ENCODE assay signal across 5 fruit fly cellular contexts in genomic region chrX:12699095-12699750, dm6.
A peak's percentile ranks its signal among the peaks of the same experiment; 100 is the strongest.
TF ChIP-seq lines count a peak whose summit lies in the region.

No protein-coding gene starts in this region.

- no peak for TF ChIP-seq CTCF in whole organism, embryonic (GFP tag; optimal IDR thresholded peaks at IDR 0.05; lab: Kevin White, UChicago)

TF ChIP-seq in whole organism, adult, 20 proteins besides CTCF, POLR2A, EP300 and RAD21:
- peak; percentile 4 for TF ChIP-seq CG14711 (tag; optimal IDR thresholded peaks at IDR 0.05; lab: Kevin White, UChicago)
- TF ChIP-seq Crg-1 (GFP tag; optimal IDR thresholded peaks at IDR 0.05; lab: Kevin White, UChicago): no peak
- TF ChIP-seq CG7045 (GFP tag; optimal IDR thresholded peaks at IDR 0.05; lab: Kevin White, UChicago): no peak
- TF ChIP-seq Clk (GFP tag; optimal IDR thresholded peaks at IDR 0.05; lab: Kevin White, UChicago): no peak
- no peak for TF ChIP-seq pad (GFP tag; optimal IDR thresholded peaks at IDR 0.05; lab: Kevin White, UChicago)
- no peak for TF ChIP-seq ovo (GFP tag; optimal IDR thresholded peaks at IDR 0.05; lab: Kevin White, UChicago)

TF ChIP-seq in whole organism, embryonic, 481 proteins besides CTCF, POLR2A, EP300 and RAD21 (continues in another document):
- TF ChIP-seq zen (tag; optimal IDR thresholded peaks at IDR 0.05; lab: Kevin White, UChicago) (peak; percentile 27), ci (GFP tag; IDR thresholded peaks at IDR 0.05; lab: Robert Waterston, UW) (peak; percentile 79; the same call in 2 of the 3 replicates), caup (GFP tag; optimal IDR thresholded peaks at IDR 0.05; lab: Kevin White, UChicago; ENCODE audit: severe bottlenecking) (peak; percentile 5), dm (GFP tag; optimal IDR thresholded peaks at IDR 0.05; lab: Kevin White, UChicago) (no peak), CG5953 (GFP tag; IDR thresholded peaks at IDR 0.05; lab: Robert Waterston, UW) (no peak), Doc3 (GFP tag; IDR thresholded peaks at IDR 0.05; lab: Robert Waterston, UW; ENCODE audit: partially characterized antibody) (no peak), HmgZ (tag; optimal IDR thresholded peaks at IDR 0.05; lab: Kevin White, UChicago) (peak; percentile 7), CG31224 (GFP tag; IDR thresholded peaks at IDR 0.05; lab: Robert Waterston, UW) (no peak), CG11085 (GFP tag; IDR thresholded peaks at IDR 0.05; lab: Robert Waterston, UW) (no peak), klu (GFP tag; IDR thresholded peaks at IDR 0.05; lab: Robert Waterston, UW) (no peak), Ssrp (tag; optimal IDR thresholded peaks at IDR 0.05; lab: Kevin White, UChicago) (no peak), CG12155 (GFP tag; optimal IDR thresholded peaks at IDR 0.05; lab: Kevin White, UChicago) (no peak), CG7556 (GFP tag; optimal IDR thresholded peaks at IDR 0.05; lab: Kevin White, UChicago) (peak; percentile 38), CG8478 (optimal IDR thresholded peaks at IDR 0.05; lab: Kevin White, UChicago) (no peak), CG4730 (GFP tag; IDR thresholded peaks at IDR 0.05; lab: Robert Waterston, UW) (no peak), Rx (GFP tag; IDR thresholded peaks at IDR 0.05; lab: Robert Waterston, UW) (0 out of 2 replicates have a peak, but pooled peaks have one; percentile 18), trem (tag; optimal IDR thresholded peaks at IDR 0.05; lab: Kevin White, UChicago) (peak; percentile 2), lola (GFP tag; optimal IDR thresholded peaks at IDR 0.05; lab: Kevin White, UChicago) (peak in 1 of 3 experiments; percentile 29), onecut (GFP tag; IDR thresholded peaks at IDR 0.05; lab: Robert Waterston, UW) (peak; percentile 30; the same call in 1 of the 2 replicates), fd64A (GFP tag; optimal IDR thresholded peaks at IDR 0.05; lab: Kevin White, UChicago) (no peak), crol (GFP tag; IDR thresholded peaks at IDR 0.05; lab: Robert Waterston, UW) (no peak)

TF ChIP-seq in whole organism, prepupa, 60 proteins besides CTCF, POLR2A, EP300 and RAD21 (continues in another document):
- TF ChIP-seq Smox (GFP tag; optimal IDR thresholded peaks at IDR 0.05; lab: Kevin White, UChicago) (peak; percentile 54), Sox102F (GFP tag; optimal IDR thresholded peaks at IDR 0.05; lab: Kevin White, UChicago) (peak; percentile 70), CG11294 (GFP tag; IDR thresholded peaks at IDR 0.05; lab: Robert Waterston, UW) (no peak), svp (GFP tag; lab: Kevin White, UChicago) (peak; percentile 83), CG6792 (GFP tag; optimal IDR thresholded peaks at IDR 0.05; lab: Kevin White, UChicago) (peak; percentile 69), CG3919 (GFP tag; optimal IDR thresholded peaks at IDR 0.05; lab: Kevin White, UChicago) (peak; percentile 62), Sox14 (GFP tag; optimal IDR thresholded peaks at IDR 0.05; lab: Kevin White, UChicago) (peak; percentile 26), CG11762 (GFP tag; optimal IDR thresholded peaks at IDR 0.05; lab: Kevin White, UChicago; ENCODE audit: insufficient read depth) (peak; percentile 17), Lpt (GFP tag; optimal IDR thresholded peaks at IDR 0.05; lab: Kevin White, UChicago) (no peak), cyc (GFP tag; optimal IDR thresholded peaks at IDR 0.05; lab: Kevin White, UChicago) (peak; percentile 55), Gug (GFP tag; IDR thresholded peaks at IDR 0.05; lab: Robert Waterston, UW) (0 out of 2 replicates have a peak, but pooled peaks have one; percentile 34), CG6276 (GFP tag; optimal IDR thresholded peaks at IDR 0.05; lab: Kevin White, UChicago) (no peak), CG8319 (GFP tag; optimal IDR thresholded peaks at IDR 0.05; lab: Kevin White, UChicago) (peak; percentile 35), fkh (GFP tag; optimal IDR thresholded peaks at IDR 0.05; lab: Kevin White, UChicago) (no peak), CG4318 (GFP tag; optimal IDR thresholded peaks at IDR 0.05; lab: Kevin White, UChicago) (no peak), Eip78C (GFP tag; lab: Kevin White, UChicago) (peak; percentile 94), CG8119 (GFP tag; IDR thresholded peaks at IDR 0.05; lab: Robert Waterston, UW) (peak; percentile 40; the same call in 2 of the 3 replicates), CG6854 (GFP tag; optimal IDR thresholded peaks at IDR 0.05; lab: Kevin White, UChicago) (peak; percentile 1), lz (GFP tag; optimal IDR thresholded peaks at IDR 0.05; lab: Kevin White, UChicago) (peak; percentile 57), topi (GFP tag; optimal IDR thresholded peaks at IDR 0.05; lab: Kevin White, UChicago) (peak; percentile 66), Met (GFP tag; optimal IDR thresholded peaks at IDR 0.05; lab: Kevin White, UChicago) (peak; percentile 75), CG15336 (GFP tag; IDR thresholded peaks at IDR 0.05; lab: Robert Waterston, UW) (peak; percentile 31; the same call in 1 of the 2 replicates)

TF ChIP-seq in whole organism, pupa, 21 proteins besides CTCF, POLR2A, EP300 and RAD21:
- TF ChIP-seq CG9948 (tag; optimal IDR thresholded peaks at IDR 0.05; lab: Kevin White, UChicago) (peak; percentile 52), CG4496 (GFP tag; IDR thresholded peaks at IDR 0.05; lab: Robert Waterston, UW) (peak; percentile 37; the same call in 1 of the 3 replicates), Ets98B (GFP tag; IDR thresholded peaks at IDR 0.05; lab: Robert Waterston, UW) (no peak), gl (tag; optimal IDR thresholded peaks at IDR 0.05; lab: Kevin White, UChicago) (peak; percentile 51), D1 (tag; optimal IDR thresholded peaks at IDR 0.05; lab: Kevin White, UChicago) (no peak), rn (GFP tag; IDR thresholded peaks at IDR 0.05; lab: Robert Waterston, UW) (no peak), CG8159 (tag; optimal IDR thresholded peaks at IDR 0.05; lab: Kevin White, UChicago) (peak; percentile 78), EcR (GFP tag; optimal IDR thresholded peaks at IDR 0.05; lab: Kevin White, UChicago) (no peak), CG17806 (tag; optimal IDR thresholded peaks at IDR 0.05; lab: Kevin White, UChicago) (peak; percentile 64), CG10348 (GFP tag; IDR thresholded peaks at IDR 0.05; lab: Robert Waterston, UW) (no peak), CG8301 (tag; optimal IDR thresholded peaks at IDR 0.05; lab: Kevin White, UChicago) (peak; percentile 27), Pif1A (GFP tag; optimal IDR thresholded peaks at IDR 0.05; lab: Kevin White, UChicago) (peak; percentile 48), CG34367 (tag; optimal IDR thresholded peaks at IDR 0.05; lab: Kevin White, UChicago) (peak; percentile 55), Pif1B (GFP tag; optimal IDR thresholded peaks at IDR 0.05; lab: Kevin White, UChicago) (peak; percentile 62), CG12605 (GFP tag; IDR thresholded peaks at IDR 0.05; lab: Robert Waterston, UW) (no peak), CG32121 (GFP tag; IDR thresholded peaks at IDR 0.05; lab: Robert Waterston, UW) (no peak), CG13204 (GFP tag; optimal IDR thresholded peaks at IDR 0.05; lab: Kevin White, UChicago) (no peak), Snoo (tag; optimal IDR thresholded peaks at IDR 0.05; lab: Kevin White, UChicago) (peak; percentile 57), CG15710 (tag; optimal IDR thresholded peaks at IDR 0.05; lab: Kevin White, UChicago) (peak; percentile 69), fd96Ca (GFP tag; IDR thresholded peaks at IDR 0.05; lab: Robert Waterston, UW) (0 out of 3 replicates have a peak, but pooled peaks have one; percentile 23), CG14655 (GFP tag; optimal IDR thresholded peaks at IDR 0.05; lab: Kevin White, UChicago) (peak; percentile 55)

TF ChIP-seq in whole organism, wandering third instar larva, 38 proteins besides CTCF, POLR2A, EP300 and RAD21:
- TF ChIP-seq dsf (GFP tag; optimal IDR thresholded peaks at IDR 0.05; lab: Kevin White, UChicago; ENCODE audit: borderline replicate concordance) (no peak), GATAd (GFP tag; optimal IDR thresholded peaks at IDR 0.05; lab: Kevin White, UChicago) (no peak), dmrt93B (GFP tag; optimal IDR thresholded peaks at IDR 0.05; lab: Kevin White, UChicago) (peak; percentile 17), Hnf4 (GFP tag; optimal IDR thresholded peaks at IDR 0.05; lab: Kevin White, UChicago) (no peak), pan (optimal IDR thresholded peaks at IDR 0.05; lab: Kevin White, UChicago) (no peak), Mio (GFP tag; optimal IDR thresholded peaks at IDR 0.05; lab: Kevin White, UChicago) (no peak), OdsH (GFP tag; optimal IDR thresholded peaks at IDR 0.05; lab: Kevin White, UChicago) (peak; percentile 40), h (GFP tag; optimal IDR thresholded peaks at IDR 0.05; lab: Kevin White, UChicago) (peak; percentile 54), CG9705 (GFP tag; optimal IDR thresholded peaks at IDR 0.05; lab: Kevin White, UChicago) (peak; percentile 14), Rel (GFP tag; optimal IDR thresholded peaks at IDR 0.05; lab: Kevin White, UChicago) (no peak), Rel (tag; optimal IDR thresholded peaks at IDR 0.05; lab: Kevin White, UChicago) (no peak), Dif (GFP tag; optimal IDR thresholded peaks at IDR 0.05; lab: Kevin White, UChicago; ENCODE audit: partially characterized antibody) (no peak), psq (GFP tag; optimal IDR thresholded peaks at IDR 0.05; lab: Kevin White, UChicago) (peak; percentile 7), fru (GFP tag; optimal IDR thresholded peaks at IDR 0.05; lab: Kevin White, UChicago) (peak; percentile 50), foxo (GFP tag; optimal IDR thresholded peaks at IDR 0.05; lab: Kevin White, UChicago) (peak in 1 of 2 experiments; percentile 52), Myc (optimal IDR thresholded peaks at IDR 0.05; lab: Kevin White, UChicago) (no peak), HLH106 (tag; optimal IDR thresholded peaks at IDR 0.05; lab: Kevin White, UChicago) (peak; percentile 65), woc (GFP tag; optimal IDR thresholded peaks at IDR 0.05; lab: Kevin White, UChicago) (peak; percentile 14), Jra (GFP tag; optimal IDR thresholded peaks at IDR 0.05; lab: Kevin White, UChicago) (no peak), ey (GFP tag; optimal IDR thresholded peaks at IDR 0.05; lab: Kevin White, UChicago) (peak; percentile 36), CG32264 (GFP tag; optimal IDR thresholded peaks at IDR 0.05; lab: Kevin White, UChicago) (no peak), br (GFP tag; optimal IDR thresholded peaks at IDR 0.05; lab: Kevin White, UChicago) (peak; percentile 25), Dfd (GFP tag; optimal IDR thresholded peaks at IDR 0.05; lab: Kevin White, UChicago) (no peak), N (GFP tag; optimal IDR thresholded peaks at IDR 0.05; lab: Kevin White, UChicago) (no peak), rgr (GFP tag; optimal IDR thresholded peaks at IDR 0.05; lab: Kevin White, UChicago) (peak; percentile 34), lola (GFP tag; optimal IDR thresholded peaks at IDR 0.05; lab: Kevin White, UChicago) (no peak), sv (GFP tag; optimal IDR thresholded peaks at IDR 0.05; lab: Kevin White, UChicago) (no peak), CrebA (GFP tag; optimal IDR thresholded peaks at IDR 0.05; lab: Kevin White, UChicago; ENCODE audit: borderline replicate concordance) (no peak), Abd-B (GFP tag; optimal IDR thresholded peaks at IDR 0.05; lab: Kevin White, UChicago) (no peak), Sp1 (GFP tag; optimal IDR thresholded peaks at IDR 0.05; lab: Kevin White, UChicago) (peak; percentile 70)
TF ChIP-seq in whole organism, wandering third instar larva: peak in this region for 13.
